Fruit fly (Drosophila melanogaster) whole organism, wandering third instar larva: ENCODE data around the gene CG10984.
A peak's percentile ranks its signal among the peaks of the same experiment; 100 is the strongest.

Source experiments
- Hnf4 ChIP-seq: fragments of 200-800 bp; sonication (Bioruptor generic); optimal IDR thresholded peaks from 2 replicates; lab custom pipeline; 2016; ENCODE audit warnings: missing biosample characterization, mild to moderate bottlenecking, missing genetic modification characterization
- h ChIP-seq: fragments of 200-800 bp; sonication (Bioruptor generic); optimal IDR thresholded peaks from 3 replicates; lab custom pipeline; 2016; ENCODE audit warnings: missing biosample characterization, mild to moderate bottlenecking, missing genetic modification characterization
- pan ChIP-seq: fragments of >200 bp; optimal IDR thresholded peaks from 2 replicates; lab custom pipeline; 2017
- sage ChIP-seq: fragments of 200-800 bp; sonication (Bioruptor generic); optimal IDR thresholded peaks from 2 replicates; lab custom pipeline; 2016; ENCODE audit warnings: missing biosample characterization, mild to moderate bottlenecking, missing genetic modification characterization

DNA sequence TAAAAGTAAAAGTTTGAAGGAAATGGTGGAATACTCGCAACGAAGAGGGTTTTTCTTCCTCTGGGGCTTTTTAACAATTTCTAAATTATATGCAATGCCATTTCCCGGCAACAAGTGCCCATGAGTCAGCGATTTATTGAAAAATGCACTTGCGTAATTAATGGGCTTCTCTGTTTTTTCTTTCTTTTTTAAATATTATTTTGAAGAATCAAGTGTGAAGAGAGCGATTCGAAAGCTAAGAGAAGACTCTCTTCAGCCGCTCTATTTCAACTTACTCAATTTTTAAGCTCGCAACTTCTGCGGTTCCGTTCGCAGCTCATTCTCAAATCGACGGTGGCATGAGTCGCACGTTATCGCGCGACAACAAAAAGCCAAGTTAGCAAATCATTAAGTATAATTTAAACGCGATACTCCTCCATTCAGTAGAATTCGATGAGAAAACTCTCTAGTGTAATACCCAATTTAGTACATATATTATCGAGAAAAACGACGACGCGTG lies 40.0 kb downstream of the CG10984 start, which contains the start of gene CG42709:
- TF ChIP-seq sage (GFP tag; lab: Kevin White, UChicago) (peak; percentile 67), h (GFP tag; lab: Kevin White, UChicago) (peak; percentile 14), Hnf4 (peak; percentile 25), pan (lab: Kevin White, UChicago) (no peak)
